Worm (Caenorhabditis elegans) whole organism, midembryonic: ENCODE data around the gene K03H1.11.

Source experiments
- T22C8.4 ChIP-seq: fragments of 200-800 bp; sonication (Bioruptor generic); IDR thresholded peaks from 2 replicates; pipeline ENCODE4 v1.3.6; 2022; ENCODE audit warnings: missing genetic modification characterization, missing compliant biosample characterization
- cog-1 ChIP-seq: sonication (generic microtip); optimal IDR thresholded peaks from 2 replicates; lab custom pipeline; 2016; ENCODE audit warnings: missing genetic modification characterization, missing compliant biosample characterization
- flt-1 ChIP-seq: fragments of 200-800 bp; sonication (Bioruptor generic); IDR thresholded peaks from 2 replicates; pipeline ENCODE4 v1.3.6; 2022; ENCODE audit warnings: missing genetic modification characterization, missing compliant biosample characterization
- klf-2 ChIP-seq: fragments of 200-800 bp; sonication (Bioruptor generic); conservative IDR thresholded peaks from 2 replicates; pipeline ENCODE4 v1.3.6; 2022; ENCODE audit warnings: missing genetic modification reagents, missing genetic modification characterization, missing compliant biosample characterization
- med-1 ChIP-seq: sonication (generic microtip); optimal IDR thresholded peaks from 2 replicates; lab custom pipeline; 2017; ENCODE audit warnings: missing genetic modification characterization, mild to moderate bottlenecking, missing compliant biosample characterization, antibody characterized with exemption, missing genetic modification reagents; ENCODE audit not compliant: insufficient read depth
- ref-1 ChIP-seq: fragments of 200-800 bp; sonication (Bioruptor generic); conservative IDR thresholded peaks from 2 replicates; pipeline ENCODE4 v1.3.6; 2022; ENCODE audit warnings: missing genetic modification reagents, missing genetic modification characterization, missing compliant biosample characterization
- tab-1 ChIP-seq: fragments of 200-800 bp; sonication (Bioruptor generic); IDR thresholded peaks from 2 replicates; pipeline ENCODE4 v1.3.6; 2022; ENCODE audit warnings: missing genetic modification characterization, missing compliant biosample characterization
- ztf-23 ChIP-seq: fragments of 200-800 bp; sonication (Bioruptor generic); IDR thresholded peaks from 2 replicates; pipeline ENCODE4 v1.3.6; 2022; ENCODE audit warnings: missing genetic modification reagents, missing genetic modification characterization, missing compliant biosample characterization
- ztf-29 ChIP-seq: fragments of 200-800 bp; sonication (Bioruptor generic); IDR thresholded peaks from 2 replicates; pipeline ENCODE4 v1.3.6; 2022; ENCODE audit warnings: missing genetic modification reagents, missing genetic modification characterization, missing compliant biosample characterization

The K03H1.11 gene

ce11 chrIII:9951864-9952263, at the start of gene K03H1.11:
TSS of gene K03H1.11 (minus strand) at chrIII:9951964.
- no peak for TF ChIP-seq ref-1 (GFP tag; lab: Robert Waterston, UW)
- TF ChIP-seq tab-1 (GFP tag; lab: Robert Waterston, UW), result no peak
- no peak for TF ChIP-seq ztf-23 (GFP tag; lab: Robert Waterston, UW)
- TF ChIP-seq klf-2, result no peak
- TF ChIP-seq med-1 (GFP tag; lab: Kevin White, UChicago), result no peak
- no peak for TF ChIP-seq ztf-29 (GFP tag; lab: Robert Waterston, UW)

ce11 chrIII:10001060-10001459, 49.3 kb upstream of the K03H1.11 start, which contains the start of gene C05B5.5:
TSS of gene C05B5.5 (plus strand) at chrIII:10001360.
- TF ChIP-seq med-1 (GFP tag; lab: Kevin White, UChicago) (no peak), ztf-23 (GFP tag; lab: Robert Waterston, UW) (no peak)

- TF ChIP-seq ztf-29 (GFP tag; lab: Robert Waterston, UW) (no peak), ztf-23 (GFP tag; lab: Robert Waterston, UW) (no peak), klf-2 (no peak), med-1 (GFP tag; lab: Kevin White, UChicago) (no peak), cog-1 (tag; lab: Kevin White, UChicago) (no peak), flt-1 (no peak), tab-1 (GFP tag; lab: Robert Waterston, UW) (no peak), ref-1 (GFP tag; lab: Robert Waterston, UW) (no peak), T22C8.4 (GFP tag; lab: Robert Waterston, UW) (no peak)
Measured at ce11 chrIII:10000428-10000827, 48.7 kb upstream of the K03H1.11 start, which contains the start of gene C05B5.2. TSS of gene C05B5.2 (minus strand) at chrIII:10000528.

DNA sequence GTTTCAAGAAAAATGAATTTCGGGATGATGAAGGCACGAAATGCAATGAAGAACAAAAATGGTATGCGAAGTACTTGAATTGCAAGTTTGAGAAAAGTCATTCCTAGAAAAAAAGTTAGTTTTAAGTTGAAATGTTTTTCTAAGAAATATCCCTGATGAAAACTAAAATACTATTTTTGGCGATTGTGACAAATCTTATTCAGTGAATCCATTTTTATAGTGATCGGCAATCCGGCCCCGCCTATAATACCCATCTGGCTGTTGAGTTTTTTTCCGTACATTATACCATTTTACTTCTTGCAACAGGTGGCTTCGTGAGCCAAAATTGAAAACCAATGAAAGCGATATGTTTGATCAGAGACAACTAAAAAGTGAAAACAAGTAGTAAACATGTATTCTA, 47.5 kb upstream of the K03H1.11 start, which contains the start of gene C05B5.17:
Gene C05B5.17 (minus strand): TSS at position 101 of the 400 bp plus-strand sequence.
- TF ChIP-seq med-1 (GFP tag; lab: Kevin White, UChicago), result no peak

- no peak for TF ChIP-seq ztf-29 (GFP tag; lab: Robert Waterston, UW)
- no peak for TF ChIP-seq tab-1 (GFP tag; lab: Robert Waterston, UW)
- no peak for TF ChIP-seq flt-1
- no peak for TF ChIP-seq ref-1 (GFP tag; lab: Robert Waterston, UW)
- TF ChIP-seq T22C8.4 (GFP tag; lab: Robert Waterston, UW), result no peak
- TF ChIP-seq klf-2, result no peak
- no peak for TF ChIP-seq ztf-23 (GFP tag; lab: Robert Waterston, UW)
- TF ChIP-seq med-1 (GFP tag; lab: Kevin White, UChicago), result no peak
- no peak for TF ChIP-seq cog-1 (tag; lab: Kevin White, UChicago)
Measured at ce11 chrIII:9997890-9998289, 46.1 kb upstream of the K03H1.11 start, which contains the start of gene pqn-8. TSS of gene pqn-8 (minus strand) at chrIII:9997990.

ce11 chrIII:9993535-9993934, 41.8 kb upstream of the K03H1.11 start, which contains the start of gene C05B5.4:
TSS of gene C05B5.4 (plus strand) at chrIII:9993885.
- TF ChIP-seq ref-1 (GFP tag; lab: Robert Waterston, UW) (no peak), ztf-29 (GFP tag; lab: Robert Waterston, UW) (no peak), med-1 (GFP tag; lab: Kevin White, UChicago) (no peak), ztf-23 (GFP tag; lab: Robert Waterston, UW) (no peak), tab-1 (GFP tag; lab: Robert Waterston, UW) (no peak), klf-2 (no peak), cog-1 (tag; lab: Kevin White, UChicago) (no peak), T22C8.4 (GFP tag; lab: Robert Waterston, UW) (no peak), flt-1 (no peak)

DNA sequence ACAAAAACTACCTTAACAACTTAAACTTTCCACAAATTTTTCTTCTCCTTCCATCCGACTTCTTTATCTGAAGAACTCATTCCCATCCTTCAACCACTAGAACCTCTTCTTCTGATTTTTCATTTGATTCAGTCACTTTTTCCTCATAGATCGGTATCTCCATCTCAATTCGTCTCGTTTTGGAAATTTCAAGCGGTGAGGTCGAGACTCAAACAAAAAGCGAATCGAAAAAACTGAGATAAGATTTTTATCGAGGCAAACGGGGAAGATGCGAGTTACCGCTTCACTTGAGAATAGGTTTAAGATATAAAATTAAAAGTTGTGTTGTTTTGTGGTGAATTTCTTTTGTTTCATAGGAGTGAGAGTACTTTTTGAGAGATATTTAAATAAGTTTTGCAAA, 39.6 kb upstream of the K03H1.11 start:
- no peak for TF ChIP-seq flt-1
- no peak for TF ChIP-seq ref-1 (GFP tag; lab: Robert Waterston, UW)
- TF ChIP-seq T22C8.4 (GFP tag; lab: Robert Waterston, UW), result no peak
- no peak for TF ChIP-seq med-1 (GFP tag; lab: Kevin White, UChicago)
- no peak for TF ChIP-seq tab-1 (GFP tag; lab: Robert Waterston, UW)
- TF ChIP-seq klf-2, result no peak
- TF ChIP-seq ztf-29 (GFP tag; lab: Robert Waterston, UW), result no peak
- TF ChIP-seq ztf-23 (GFP tag; lab: Robert Waterston, UW), result no peak
- no peak for TF ChIP-seq cog-1 (tag; lab: Kevin White, UChicago)

DNA sequence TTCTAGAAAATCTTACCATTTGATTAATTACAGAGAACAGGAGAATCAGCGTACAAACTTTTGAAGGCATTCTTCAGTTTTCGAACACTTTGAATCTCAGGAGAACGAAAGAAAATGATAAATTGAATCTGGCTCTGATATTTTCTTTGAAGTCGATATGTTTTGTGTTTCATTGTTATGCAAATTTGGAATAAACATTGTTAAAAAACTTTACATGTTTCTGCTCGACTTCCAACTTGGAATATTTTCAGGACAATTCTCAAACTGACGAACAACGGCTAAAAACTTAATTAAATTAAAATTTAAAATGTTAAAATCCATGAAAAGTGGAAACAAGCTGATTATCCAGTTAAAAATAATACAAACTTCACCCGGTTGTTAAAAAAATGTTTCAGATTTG, 36.6 kb upstream of the K03H1.11 start, which contains the start of gene C05B5.1:
Gene C05B5.1 (minus strand): TSS at position 101 of the 400 bp plus-strand sequence.
- TF ChIP-seq ztf-29 (GFP tag; lab: Robert Waterston, UW) (no peak), med-1 (GFP tag; lab: Kevin White, UChicago) (no peak), ref-1 (GFP tag; lab: Robert Waterston, UW) (no peak), tab-1 (GFP tag; lab: Robert Waterston, UW) (no peak), flt-1 (no peak), cog-1 (tag; lab: Kevin White, UChicago) (no peak), T22C8.4 (GFP tag; lab: Robert Waterston, UW) (no peak), ztf-23 (GFP tag; lab: Robert Waterston, UW) (no peak), klf-2 (no peak)

DNA sequence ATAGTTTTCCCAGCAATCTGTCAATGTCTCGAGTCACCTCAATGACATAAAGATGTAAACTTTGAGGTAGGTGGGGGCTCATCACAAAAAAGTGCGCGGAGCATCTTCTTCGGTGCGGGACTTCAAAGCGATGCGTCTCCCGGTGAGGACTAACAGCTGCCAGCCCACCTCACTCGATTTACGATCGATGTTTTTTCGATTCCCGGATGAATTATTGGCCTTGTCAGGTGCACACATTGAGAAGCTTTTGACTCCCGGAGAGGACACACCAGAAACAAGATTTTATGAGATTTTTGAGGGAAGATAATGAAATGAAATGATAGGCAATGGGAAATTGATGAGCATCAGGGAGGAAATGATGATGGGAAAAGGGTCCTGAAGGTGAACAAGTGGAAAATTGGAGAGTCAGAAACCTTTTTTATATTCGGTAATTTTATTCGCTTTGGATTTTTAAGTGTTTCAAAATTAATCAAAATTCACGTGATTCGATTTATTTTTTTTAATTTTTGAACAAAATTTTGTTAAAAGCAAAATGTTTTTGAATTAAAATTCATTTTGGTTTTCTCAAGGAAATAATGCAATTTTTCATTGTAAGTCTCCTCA, 35.2 kb upstream of the K03H1.11 start, which contains the start of gene C05B5.12:
Gene C05B5.12 (plus strand): TSS at position 553 of the 603 bp plus-strand sequence.
- no peak for TF ChIP-seq flt-1
- TF ChIP-seq ref-1 (GFP tag; lab: Robert Waterston, UW), result no peak
- no peak for TF ChIP-seq med-1 (GFP tag; lab: Kevin White, UChicago)
- TF ChIP-seq tab-1 (GFP tag; lab: Robert Waterston, UW), result no peak
- TF ChIP-seq cog-1 (tag; lab: Kevin White, UChicago), result no peak
- TF ChIP-seq ztf-23 (GFP tag; lab: Robert Waterston, UW), result no peak
- no peak for TF ChIP-seq T22C8.4 (GFP tag; lab: Robert Waterston, UW)
- no peak for TF ChIP-seq klf-2
- TF ChIP-seq ztf-29 (GFP tag; lab: Robert Waterston, UW), result no peak
